Fruit fly (Drosophila melanogaster): ENCODE data around the gene CG8927.

The CG8927 gene

DNA sequence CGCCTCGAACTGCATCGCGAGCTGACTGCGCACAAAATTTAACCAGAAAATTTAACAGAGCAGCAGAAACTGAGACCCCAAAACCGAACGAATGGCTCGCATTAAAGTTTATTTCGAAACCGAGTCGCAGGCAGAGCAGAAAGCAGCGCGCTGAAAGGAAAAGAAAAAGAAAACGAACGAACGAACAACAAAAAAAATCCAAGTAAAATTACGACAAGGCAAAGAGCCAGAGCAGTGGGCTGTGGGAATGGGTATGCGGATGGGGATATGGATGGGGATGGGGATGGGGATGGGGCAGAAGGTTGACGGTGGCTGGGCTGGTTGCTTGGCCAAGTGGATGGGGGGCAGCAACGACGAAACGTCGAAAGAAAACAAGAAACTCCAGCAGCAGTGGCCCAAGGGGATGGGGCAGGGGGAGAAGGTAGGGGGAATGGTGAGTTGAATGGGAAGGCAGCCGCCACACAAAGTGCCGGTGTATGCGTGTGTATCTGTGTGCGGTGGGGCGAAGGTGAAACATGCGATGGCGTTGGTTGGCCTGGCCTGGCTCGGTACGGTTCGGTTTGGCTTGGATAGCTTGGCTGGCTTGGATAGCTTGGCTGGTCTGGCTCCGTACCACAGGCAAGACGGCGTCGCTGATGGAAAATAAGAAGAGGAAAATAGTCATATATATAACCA lies 27.4 kb downstream of the CG8927 start (continued):
- TF ChIP-seq abd-A (tag; optimal IDR thresholded peaks at IDR 0.05), result peak; percentile 97
- TF ChIP-seq Camta (GFP tag; optimal IDR thresholded peaks at IDR 0.05), result no peak
- peak; percentile 35 for TF ChIP-seq D19A (tag; optimal IDR thresholded peaks at IDR 0.05)
- TF ChIP-seq CG3847 (GFP tag; IDR thresholded peaks at IDR 0.05), result no peak
- no peak for TF ChIP-seq insv (GFP tag; optimal IDR thresholded peaks at IDR 0.05)
- no peak for TF ChIP-seq NC2β (GFP tag; optimal IDR thresholded peaks at IDR 0.05)
- TF ChIP-seq CG11085 (GFP tag; IDR thresholded peaks at IDR 0.05), result no peak
- TF ChIP-seq Med (GFP tag), result peak; percentile 88
- peak; percentile 12; the same call in 1 of the 3 replicates for TF ChIP-seq dysf (GFP tag; IDR thresholded peaks at IDR 0.05)
- no peak for TF ChIP-seq nerfin-2 (GFP tag; IDR thresholded peaks at IDR 0.05; ENCODE audit: partially characterized antibody)
- no peak for TF ChIP-seq CG2202 (tag; optimal IDR thresholded peaks at IDR 0.05)
- no peak for TF ChIP-seq zfh1 (GFP tag; IDR thresholded peaks at IDR 0.05)
- no peak for TF ChIP-seq Fer3 (tag; optimal IDR thresholded peaks at IDR 0.05)
- TF ChIP-seq CG32772 (GFP tag; IDR thresholded peaks at IDR 0.05), result no peak
- no peak for TF ChIP-seq CG10321 (GFP tag; IDR thresholded peaks at IDR 0.05)
- no peak; the same call in 2 of the 3 replicates for TF ChIP-seq CG34224 (GFP tag; IDR thresholded peaks at IDR 0.05; ENCODE audit: partially characterized antibody)
- no peak for TF ChIP-seq CG10565 (GFP tag; optimal IDR thresholded peaks at IDR 0.05)
- no peak for TF ChIP-seq sens-2 (GFP tag; IDR thresholded peaks at IDR 0.05)
- peak; percentile 57 for TF ChIP-seq chm (GFP tag; IDR thresholded peaks at IDR 0.05)
- no peak for TF ChIP-seq vnd (GFP tag; IDR thresholded peaks at IDR 0.05; ENCODE audit: partially characterized antibody)
- no peak for TF ChIP-seq CG18764 (GFP tag; optimal IDR thresholded peaks at IDR 0.05)
- TF ChIP-seq Atf3 (GFP tag; optimal IDR thresholded peaks at IDR 0.05), result no peak
- peak; percentile 46 for TF ChIP-seq kah (GFP tag; optimal IDR thresholded peaks at IDR 0.05)
- no peak for TF ChIP-seq gcm2 (GFP tag; optimal IDR thresholded peaks at IDR 0.05)
- no peak for TF ChIP-seq CG1832 (GFP tag; optimal IDR thresholded peaks at IDR 0.05)
- TF ChIP-seq CG15696 (tag; optimal IDR thresholded peaks at IDR 0.05), result no peak
- TF ChIP-seq stc (GFP tag; IDR thresholded peaks at IDR 0.05), result no peak; the same call in 1 of the 2 replicates
- no peak for TF ChIP-seq Lhr (GFP tag; optimal IDR thresholded peaks at IDR 0.05)
- no peak for TF ChIP-seq dan (GFP tag; IDR thresholded peaks at IDR 0.05)
- no peak for TF ChIP-seq Blimp-1 (GFP tag; optimal IDR thresholded peaks at IDR 0.05)
- no peak for TF ChIP-seq NFAT (GFP tag; IDR thresholded peaks at IDR 0.05)
- no peak for TF ChIP-seq CG31441 (GFP tag; IDR thresholded peaks at IDR 0.05)
- TF ChIP-seq CG18011 (GFP tag; optimal IDR thresholded peaks at IDR 0.05), result no peak
- no peak for TF ChIP-seq CG4282 (GFP tag; optimal IDR thresholded peaks at IDR 0.05)
- TF ChIP-seq zf30C (GFP tag; optimal IDR thresholded peaks at IDR 0.05), result no peak
- no peak for TF ChIP-seq grn (GFP tag; optimal IDR thresholded peaks at IDR 0.05)
- no peak for TF ChIP-seq CG17361 (GFP tag; IDR thresholded peaks at IDR 0.05)
- peak; percentile 55 for TF ChIP-seq bbx (GFP tag; IDR thresholded peaks at IDR 0.05; ENCODE audit: partially characterized antibody)
- TF ChIP-seq CG34376 (GFP tag; optimal IDR thresholded peaks at IDR 0.05), result peak; percentile 51
- no peak for TF ChIP-seq CG12942 (GFP tag; optimal IDR thresholded peaks at IDR 0.05)
- peak; percentile 32 for TF ChIP-seq CG13296 (GFP tag; optimal IDR thresholded peaks at IDR 0.05)
- no peak for TF ChIP-seq ind (GFP tag; optimal IDR thresholded peaks at IDR 0.05)
- no peak for TF ChIP-seq CG8388 (GFP tag; optimal IDR thresholded peaks at IDR 0.05)
- TF ChIP-seq CG3995 (GFP tag; optimal IDR thresholded peaks at IDR 0.05), result no peak
- peak; percentile 97 for TF ChIP-seq CG12769 (tag; optimal IDR thresholded peaks at IDR 0.05)
- no peak for TF ChIP-seq Dp (GFP tag; optimal IDR thresholded peaks at IDR 0.05)
- no peak for TF ChIP-seq CG16863 (GFP tag; optimal IDR thresholded peaks at IDR 0.05)
- TF ChIP-seq hb (GFP tag; IDR thresholded peaks at IDR 0.05; ENCODE audit: partially characterized antibody), result no peak
- TF ChIP-seq lilli (GFP tag; optimal IDR thresholded peaks at IDR 0.05), result no peak
- TF ChIP-seq cg (GFP tag; optimal IDR thresholded peaks at IDR 0.05), result peak; percentile 73
